Worm (Caenorhabditis elegans): Measurements from ENCODE around the gene W03A5.2.

- no peak for TF ChIP-seq nhr-41 (GFP tag; IDR thresholded peaks at IDR 0.05)
- no peak for TF ChIP-seq nhr-76 (tag; optimal IDR thresholded peaks at IDR 0.05)
- no peak for TF ChIP-seq dpl-1 (GFP tag; optimal IDR thresholded peaks at IDR 0.05)
- no peak for TF ChIP-seq egl-27 (tag; optimal IDR thresholded peaks at IDR 0.05)
- TF ChIP-seq fos-1 (tag; optimal IDR thresholded peaks at IDR 0.05) = no peak
- TF ChIP-seq zag-1 (tag; optimal IDR thresholded peaks at IDR 0.05) = no peak
- no peak for TF ChIP-seq rbr-2 (tag; optimal IDR thresholded peaks at IDR 0.05)
- TF ChIP-seq ama-1 (optimal IDR thresholded peaks at IDR 0.05) = no peak
- TF ChIP-seq ctbp-1 (GFP tag; IDR thresholded peaks at IDR 0.05) = no peak
These were observed 44.6 kb downstream of the W03A5.2 start, which contains the start of gene paa-1 for ce11 chrIII:5450430-5450829.
